Fruit fly (Drosophila melanogaster): ENCODE results near the gene CG17141.

CG17141 gene

dm6 chr3R:22750534-22750947 is 3.1 kb upstream of the CG17141 start, which contains the start of the genes rumi, CG7029 and Usp12-46:
rumi (minus strand) TSS chr3R:22750597.
CG7029 (plus strand) TSS chr3R:22750901.
Usp12-46 (plus strand) TSS chr3R:22750901.
- TF ChIP-seq psq (optimal IDR thresholded peaks at IDR 0.05) (no peak), pan (optimal IDR thresholded peaks at IDR 0.05) (no peak), Dll (optimal IDR thresholded peaks at IDR 0.05) (no peak), usp (GFP tag; optimal IDR thresholded peaks at IDR 0.05) (no peak), CG8478 (optimal IDR thresholded peaks at IDR 0.05) (no peak), EcR (GFP tag; optimal IDR thresholded peaks at IDR 0.05) (no peak)

dm6 chr3R:22750039-22750438 is 2.6 kb upstream of the CG17141 start:
- TF ChIP-seq usp (GFP tag; optimal IDR thresholded peaks at IDR 0.05) (no peak), Dll (optimal IDR thresholded peaks at IDR 0.05) (no peak), CG8478 (optimal IDR thresholded peaks at IDR 0.05) (no peak), EcR (GFP tag; optimal IDR thresholded peaks at IDR 0.05) (no peak), psq (optimal IDR thresholded peaks at IDR 0.05) (no peak), pan (optimal IDR thresholded peaks at IDR 0.05) (no peak)

- no peak for TF ChIP-seq EcR (GFP tag; optimal IDR thresholded peaks at IDR 0.05)
- TF ChIP-seq Dll (optimal IDR thresholded peaks at IDR 0.05): no peak
- TF ChIP-seq psq (optimal IDR thresholded peaks at IDR 0.05): no peak
- TF ChIP-seq pan (optimal IDR thresholded peaks at IDR 0.05): no peak
- no peak for TF ChIP-seq usp (GFP tag; optimal IDR thresholded peaks at IDR 0.05)
Observed at dm6 chr3R:22748956-22749355, 1.6 kb upstream of the CG17141 start, which contains the start of gene CG31139. CG31139 (minus strand) TSS chr3R:22749056.

- TF ChIP-seq usp (GFP tag; optimal IDR thresholded peaks at IDR 0.05) (no peak), Dll (optimal IDR thresholded peaks at IDR 0.05) (no peak), psq (optimal IDR thresholded peaks at IDR 0.05) (no peak), EcR (GFP tag; optimal IDR thresholded peaks at IDR 0.05) (no peak), pan (optimal IDR thresholded peaks at IDR 0.05) (no peak), CG8478 (optimal IDR thresholded peaks at IDR 0.05) (no peak)
Observed at dm6 chr3R:22745432-22745831, 2.0 kb downstream of the CG17141 start, which contains the start of the genes vret and HP1c. vret (minus strand) TSS chr3R:22745581. HP1c (plus strand) TSS chr3R:22745620.

dm6 chr3R:22740930-22741329 is 6.5 kb downstream of the CG17141 start, which contains the start of the genes Dcr-1 and CG6985:
Dcr-1 (minus strand) TSS chr3R:22741091.
CG6985 (plus strand) TSS chr3R:22741150.
- TF ChIP-seq EcR (GFP tag; optimal IDR thresholded peaks at IDR 0.05): no peak
- TF ChIP-seq usp (GFP tag; optimal IDR thresholded peaks at IDR 0.05): no peak
- no peak for TF ChIP-seq CG8478 (optimal IDR thresholded peaks at IDR 0.05)
- no peak for TF ChIP-seq Dll (optimal IDR thresholded peaks at IDR 0.05)
- TF ChIP-seq pan (optimal IDR thresholded peaks at IDR 0.05): no peak
- TF ChIP-seq psq (optimal IDR thresholded peaks at IDR 0.05): no peak

- TF ChIP-seq Dll (optimal IDR thresholded peaks at IDR 0.05) (no peak), psq (optimal IDR thresholded peaks at IDR 0.05) (no peak), CG8478 (optimal IDR thresholded peaks at IDR 0.05) (no peak), usp (GFP tag; optimal IDR thresholded peaks at IDR 0.05) (no peak), pan (optimal IDR thresholded peaks at IDR 0.05) (no peak)
Observed at dm6 chr3R:22733751-22734150, 13.6 kb downstream of the CG17141 start, which contains the start of gene Takl2. Takl2 (minus strand) TSS chr3R:22733851.

- TF ChIP-seq Dll (optimal IDR thresholded peaks at IDR 0.05) (no peak), pan (optimal IDR thresholded peaks at IDR 0.05) (no peak), psq (optimal IDR thresholded peaks at IDR 0.05) (no peak), CG8478 (optimal IDR thresholded peaks at IDR 0.05) (no peak), EcR (GFP tag; optimal IDR thresholded peaks at IDR 0.05) (no peak), usp (GFP tag; optimal IDR thresholded peaks at IDR 0.05) (no peak)
Observed at dm6 chr3R:22732995-22733394, 14.4 kb downstream of the CG17141 start.

- no peak for TF ChIP-seq pan (optimal IDR thresholded peaks at IDR 0.05)
- no peak for TF ChIP-seq usp (GFP tag; optimal IDR thresholded peaks at IDR 0.05)
- no peak for TF ChIP-seq EcR (GFP tag; optimal IDR thresholded peaks at IDR 0.05)
- no peak for TF ChIP-seq CG8478 (optimal IDR thresholded peaks at IDR 0.05)
Observed at dm6 chr3R:22727857-22728256, 19.5 kb downstream of the CG17141 start.

- TF ChIP-seq Dll (optimal IDR thresholded peaks at IDR 0.05): no peak
- no peak for TF ChIP-seq EcR (GFP tag; optimal IDR thresholded peaks at IDR 0.05)
- TF ChIP-seq psq (optimal IDR thresholded peaks at IDR 0.05): no peak
- TF ChIP-seq usp (GFP tag; optimal IDR thresholded peaks at IDR 0.05): no peak
- no peak for TF ChIP-seq pan (optimal IDR thresholded peaks at IDR 0.05)
- no peak for TF ChIP-seq CG8478 (optimal IDR thresholded peaks at IDR 0.05)
Observed at dm6 chr3R:22727456-22727833, 20.0 kb downstream of the CG17141 start.

dm6 chr3R:22726771-22727455 is 20.5 kb downstream of the CG17141 start, which contains the start of gene CG45049:
CG45049 (plus strand) TSS chr3R:22726967.
- TF ChIP-seq pan (optimal IDR thresholded peaks at IDR 0.05) (no peak), usp (GFP tag; optimal IDR thresholded peaks at IDR 0.05) (no peak), Dll (optimal IDR thresholded peaks at IDR 0.05) (no peak), CG8478 (optimal IDR thresholded peaks at IDR 0.05) (no peak), psq (optimal IDR thresholded peaks at IDR 0.05) (no peak), EcR (GFP tag; optimal IDR thresholded peaks at IDR 0.05) (no peak)

dm6 chr3R:22726031-22726770 is 21.2 kb downstream of the CG17141 start, which contains the start of gene RNF220:
RNF220 (minus strand) TSS chr3R:22726414.
- TF ChIP-seq psq (optimal IDR thresholded peaks at IDR 0.05): no peak
- no peak for TF ChIP-seq Dll (optimal IDR thresholded peaks at IDR 0.05)
- TF ChIP-seq CG8478 (optimal IDR thresholded peaks at IDR 0.05): no peak
- no peak for TF ChIP-seq pan (optimal IDR thresholded peaks at IDR 0.05)
- no peak for TF ChIP-seq EcR (GFP tag; optimal IDR thresholded peaks at IDR 0.05)
